Worm (Caenorhabditis elegans) whole organism, L4 larva: ENCODE results near the gene D1005.2.

Experiments
- D1046.2 ChIP-seq: fragments of 200-800 bp; sonication (Bioruptor generic); IDR thresholded peaks from 2 replicates; pipeline ENCODE4 v1.3.6; 2022; ENCODE audit warnings: missing genetic modification characterization, missing compliant biosample characterization
- F10B5.3 ChIP-seq: sonication (generic microtip); optimal IDR thresholded peaks from 2 replicates; lab custom pipeline; 2016; ENCODE audit warnings: mild to moderate bottlenecking, missing genetic modification characterization, missing compliant biosample characterization
- F26F4.8 ChIP-seq: fragments of 200-800 bp; sonication (Bioruptor generic); conservative IDR thresholded peaks from 2 replicates; pipeline ENCODE4 v1.3.6; 2022; ENCODE audit warnings: missing genetic modification characterization, missing compliant biosample characterization
- F37D6.2 ChIP-seq: sonication (generic microtip); optimal IDR thresholded peaks from 2 replicates; lab custom pipeline; 2016; ENCODE audit warnings: mild to moderate bottlenecking, missing genetic modification characterization, missing compliant biosample characterization
- F49E8.2 ChIP-seq: sonication (generic microtip); optimal IDR thresholded peaks from 2 replicates; lab custom pipeline; 2016; ENCODE audit warnings: missing compliant biosample characterization, mild to moderate bottlenecking, missing genetic modification characterization, borderline replicate concordance
- R02D3.7 ChIP-seq: fragments of 150-350 bp; sonication (generic microtip); optimal IDR thresholded peaks from 3 replicates; lab custom pipeline; 2014; ENCODE audit warnings: missing biosample characterization, missing genetic modification characterization
- T20F7.1 ChIP-seq: fragments of 200-800 bp; sonication (Bioruptor generic); optimal IDR thresholded peaks from 2 replicates; lab custom pipeline; 2018; ENCODE audit warnings: mild to moderate bottlenecking, missing genetic modification characterization, missing compliant biosample characterization
- Y48G9A.11 ChIP-seq: fragments of 200-800 bp; sonication (Bioruptor generic); IDR thresholded peaks from 2 replicates; pipeline ENCODE4 v1.3.6; 2022; ENCODE audit warnings: missing genetic modification reagents, missing genetic modification characterization, missing compliant biosample characterization
- Y5F2A.4 ChIP-seq: fragments of 200-800 bp; sonication (Bioruptor generic); optimal IDR thresholded peaks from 2 replicates; lab custom pipeline; 2018; ENCODE audit warnings: mild to moderate bottlenecking, missing genetic modification characterization, missing compliant biosample characterization
- ZK546.5 ChIP-seq, 2 experiments: sonication (generic microtip); optimal IDR thresholded peaks; 2 replicates each; lab custom pipeline; 2017; ENCODE audit warnings: missing biosample characterization in 2 of 2, missing genetic modification characterization in 2 of 2
- ama-1 ChIP-seq: fragments of 150-350 bp; optimal IDR thresholded peaks from 2 replicates; lab custom pipeline; 2014; ENCODE audit warnings: inconsistent platforms, mixed read lengths
- arid-1 ChIP-seq: fragments of 200-800 bp; sonication (Bioruptor generic); conservative IDR thresholded peaks from 2 replicates; pipeline ENCODE4 v1.3.6; 2022; ENCODE audit warnings: missing genetic modification reagents, missing genetic modification characterization, missing compliant biosample characterization
- ceh-28 ChIP-seq: fragments of 150-350 bp; optimal IDR thresholded peaks from 2 replicates; lab custom pipeline; 2014; ENCODE audit warnings: missing biosample characterization, missing genetic modification reagents, missing genetic modification characterization
- ceh-44 ChIP-seq: fragments of 200-800 bp; sonication (Bioruptor generic); IDR thresholded peaks from 2 replicates; pipeline ENCODE4 v1.3.6; 2022; ENCODE audit warnings: missing genetic modification reagents, missing genetic modification characterization, missing compliant biosample characterization
- daf-16 ChIP-seq, 3 experiments: sonication (generic microtip); optimal IDR thresholded peaks; 2 replicates each; lab custom pipeline; 2016 to 2017; ENCODE audit warnings: missing genetic modification characterization in 3 of 3, missing genetic modification reagents in 3 of 3, mild to moderate bottlenecking in 2 of 3, missing compliant biosample characterization in 2 of 3, missing biosample characterization in 1 of 3, moderate library complexity in 1 of 3
- daf-8 ChIP-seq: fragments of 200-800 bp; sonication (Bioruptor generic); IDR thresholded peaks from 2 replicates; pipeline ENCODE4 v1.3.6; 2022; ENCODE audit warnings: missing genetic modification characterization, missing compliant biosample characterization
- dmd-6 ChIP-seq: fragments of 200-800 bp; sonication (Bioruptor generic); IDR thresholded peaks from 2 replicates; pipeline ENCODE4 v1.3.6; 2022; ENCODE audit warnings: missing genetic modification reagents, missing genetic modification characterization, missing compliant biosample characterization
- dmd-8 ChIP-seq: fragments of 200-800 bp; sonication (Bioruptor generic); IDR thresholded peaks from 2 replicates; pipeline ENCODE4 v1.3.6; 2022; ENCODE audit warnings: missing genetic modification characterization, missing compliant biosample characterization
- dpl-1 ChIP-seq: fragments of 150-350 bp; optimal IDR thresholded peaks from 2 replicates; lab custom pipeline; 2014; ENCODE audit warnings: missing biosample characterization, missing genetic modification reagents, missing genetic modification characterization
- fos-1 ChIP-seq: fragments of 150-350 bp; optimal IDR thresholded peaks from 2 replicates; lab custom pipeline; 2014; ENCODE audit warnings: missing biosample characterization, missing genetic modification characterization
- hlh-11 ChIP-seq: fragments of 200-800 bp; sonication (Bioruptor generic); optimal IDR thresholded peaks from 2 replicates; lab custom pipeline; 2018; ENCODE audit warnings: mild to moderate bottlenecking, missing genetic modification characterization, missing compliant biosample characterization
- jun-1 ChIP-seq: fragments of 150-350 bp; optimal IDR thresholded peaks from 2 replicates; lab custom pipeline; 2014; ENCODE audit warnings: missing biosample characterization, missing genetic modification reagents, missing genetic modification characterization
- lin-13 ChIP-seq: fragments of 150-350 bp; optimal IDR thresholded peaks from 2 replicates; lab custom pipeline; 2014; ENCODE audit warnings: missing biosample characterization, missing genetic modification reagents, missing genetic modification characterization
- lin-15B ChIP-seq: fragments of 150-350 bp; sonication (generic microtip); optimal IDR thresholded peaks from 3 replicates; lab custom pipeline; 2014; ENCODE audit warnings: missing biosample characterization, missing genetic modification characterization
- lin-38 ChIP-seq: fragments of 200-800 bp; sonication (Bioruptor generic); IDR thresholded peaks from 2 replicates; pipeline ENCODE4 v1.3.6; 2022; ENCODE audit warnings: missing genetic modification reagents, missing genetic modification characterization, missing compliant biosample characterization
- lin-39 ChIP-seq: fragments of 150-350 bp; optimal IDR thresholded peaks from 2 replicates; lab custom pipeline; 2014; ENCODE audit warnings: missing biosample characterization, missing genetic modification reagents, missing genetic modification characterization
- lir-3 ChIP-seq: sonication (generic microtip); optimal IDR thresholded peaks from 2 replicates; lab custom pipeline; 2016; ENCODE audit warnings: mild to moderate bottlenecking, missing genetic modification characterization, missing compliant biosample characterization
- lsy-2 ChIP-seq, 2 experiments: fragments of 150-350 bp in 1 of 2; sonication (generic microtip) in 1 of 2; optimal IDR thresholded peaks; 2 replicates each; lab custom pipeline; 2014 to 2017; ENCODE audit warnings: missing biosample characterization in 2 of 2, missing genetic modification characterization in 2 of 2
- madf-9 ChIP-seq: fragments of 200-800 bp; sonication (Bioruptor generic); conservative IDR thresholded peaks from 2 replicates; pipeline ENCODE4 v1.3.6; 2022; ENCODE audit warnings: missing genetic modification reagents, missing genetic modification characterization, missing compliant biosample characterization
- mdl-1 ChIP-seq, 2 experiments: fragments of 150-350 bp in 1 of 2; sonication (generic microtip) in 1 of 2; optimal IDR thresholded peaks; 2 replicates each; lab custom pipeline; 2014 to 2017; ENCODE audit warnings: missing biosample characterization in 2 of 2, missing genetic modification characterization in 2 of 2
- mdt-29 ChIP-seq: fragments of 200-800 bp; sonication (Bioruptor generic); IDR thresholded peaks from 2 replicates; pipeline ENCODE4 v1.3.6; 2022; ENCODE audit warnings: missing genetic modification reagents, missing genetic modification characterization, missing compliant biosample characterization
- nhr-237 ChIP-seq: sonication (generic microtip); optimal IDR thresholded peaks from 2 replicates; lab custom pipeline; 2017; ENCODE audit warnings: missing biosample characterization, missing genetic modification characterization
- nhr-25 ChIP-seq: sonication (generic microtip); optimal IDR thresholded peaks from 2 replicates; lab custom pipeline; 2017; ENCODE audit warnings: missing genetic modification characterization, mild to moderate bottlenecking, missing compliant biosample characterization, antibody characterized with exemption, moderate library complexity, borderline replicate concordance; ENCODE audit not compliant: insufficient read depth
- nhr-41 ChIP-seq: fragments of 200-800 bp; sonication (Bioruptor generic); IDR thresholded peaks from 2 replicates; pipeline ENCODE4 v1.3.6; 2022; ENCODE audit warnings: missing genetic modification reagents, missing genetic modification characterization, missing compliant biosample characterization
- nhr-48 ChIP-seq: sonication (generic microtip); optimal IDR thresholded peaks from 2 replicates; lab custom pipeline; 2016; ENCODE audit warnings: mild to moderate bottlenecking, missing genetic modification characterization, missing compliant biosample characterization
- nhr-76 ChIP-seq: fragments of 150-350 bp; optimal IDR thresholded peaks from 2 replicates; lab custom pipeline; 2014; ENCODE audit warnings: missing biosample characterization, missing genetic modification characterization
- pha-4 ChIP-seq, 2 experiments: fragments of 150-350 bp in 1 of 2; fragments of 200-800 bp in 1 of 2; sonication (Bioruptor generic) in 1 of 2; IDR thresholded peaks in 1 of 2; optimal IDR thresholded peaks in 1 of 2; 2 replicates each; pipeline versions ENCODE4 v1.3.6 to Lab custom; 2014 to 2022; ENCODE audit warnings: missing genetic modification characterization in 2 of 2, missing genetic modification reagents in 2 of 2, missing biosample characterization in 1 of 2, missing compliant biosample characterization in 1 of 2
- php-3 ChIP-seq: fragments of 200-800 bp; sonication (Bioruptor generic); IDR thresholded peaks from 2 replicates; pipeline ENCODE4 v1.3.6; 2022; ENCODE audit warnings: missing genetic modification reagents, missing genetic modification characterization, missing compliant biosample characterization
- rbr-2 ChIP-seq: sonication (generic microtip); optimal IDR thresholded peaks from 2 replicates; lab custom pipeline; 2016; ENCODE audit warnings: missing genotype, missing genetic modification characterization, missing compliant biosample characterization
- snpc-1.2 ChIP-seq: fragments of 200-800 bp; sonication (Bioruptor generic); IDR thresholded peaks from 2 replicates; pipeline ENCODE4 v1.3.6; 2022; ENCODE audit warnings: missing genetic modification reagents, missing genetic modification characterization, missing compliant biosample characterization
- snpc-4 ChIP-seq: fragments of 150-350 bp; optimal IDR thresholded peaks from 2 replicates; lab custom pipeline; 2014; ENCODE audit warnings: missing biosample characterization, missing genetic modification characterization
- spr-3 ChIP-seq: fragments of 200-800 bp; sonication (Bioruptor generic); optimal IDR thresholded peaks from 2 replicates; lab custom pipeline; 2018; ENCODE audit warnings: mild to moderate bottlenecking, missing genetic modification characterization, missing compliant biosample characterization
- tag-97 ChIP-seq: fragments of 200-800 bp; sonication (Bioruptor generic); IDR thresholded peaks from 2 replicates; pipeline ENCODE4 v1.3.6; 2022; ENCODE audit warnings: missing genetic modification characterization, missing compliant biosample characterization
- tra-1 ChIP-seq: fragments of 200-800 bp; sonication (Bioruptor generic); IDR thresholded peaks from 2 replicates; pipeline ENCODE4 v1.3.6; 2022; ENCODE audit warnings: missing genetic modification reagents, missing genetic modification characterization, missing compliant biosample characterization
- unc-130 ChIP-seq: sonication (generic microtip); optimal IDR thresholded peaks from 2 replicates; lab custom pipeline; 2016; ENCODE audit warnings: missing genetic modification reagents, missing genetic modification characterization, missing compliant biosample characterization
- unc-62 ChIP-seq, 3 experiments: fragments of 150-350 bp in 1 of 3; sonication (generic microtip); optimal IDR thresholded peaks in 2 of 3; peaks in 1 of 3; 1 replicate in 1 of 3; 2 replicates in 2 of 3; lab custom pipeline; 2014 to 2017; ENCODE audit warnings: missing biosample characterization in 3 of 3, missing genetic modification characterization in 3 of 3, missing genetic modification reagents in 3 of 3, missing genotype in 1 of 3
- vab-7 ChIP-seq: fragments of 200-800 bp; sonication (Bioruptor generic); IDR thresholded peaks from 2 replicates; pipeline ENCODE4 v1.3.6; 2022; ENCODE audit warnings: missing genetic modification reagents, missing genetic modification characterization, missing compliant biosample characterization
- zag-1 ChIP-seq: fragments of 150-350 bp; optimal IDR thresholded peaks from 2 replicates; lab custom pipeline; 2014; ENCODE audit warnings: missing biosample characterization, missing genetic modification characterization
- zip-11 ChIP-seq: fragments of 200-800 bp; sonication (Bioruptor generic); IDR thresholded peaks from 2 replicates; pipeline ENCODE4 v1.3.6; 2022; ENCODE audit warnings: missing genetic modification characterization, missing compliant biosample characterization

Gene D1005.2

ce11 chrX:1504529-1505080, 45.8 kb downstream of the D1005.2 start (continued):
- TF ChIP-seq pha-4 (GFP tag; IDR thresholded peaks at IDR 0.05; lab: Robert Waterston, UW) (peak; percentile 59; the same call in 1 of the 2 replicates), pha-4 (tag; optimal IDR thresholded peaks at IDR 0.05; lab: Kevin White, UChicago) (no peak), lsy-2 (tag; optimal IDR thresholded peaks at IDR 0.05; lab: Kevin White, UChicago) (peak; percentile 67 to 69), lin-13 (GFP tag; lab: Kevin White, UChicago) (no peak), madf-9 (GFP tag; lab: Robert Waterston, UW) (0 out of 2 replicates have a peak, but pooled peaks have one; percentile 12), vab-7 (GFP tag; lab: Robert Waterston, UW) (no peak), F10B5.3 (tag; lab: Kevin White, UChicago) (no peak), php-3 (GFP tag; lab: Robert Waterston, UW) (peak; percentile 75), dmd-6 (peak; percentile 89), rbr-2 (no peak), ceh-28 (tag; lab: Kevin White, UChicago) (no peak), unc-62 (GFP tag; optimal IDR thresholded peaks at IDR 0.05 in 1 of 2; lab: Kevin White, UChicago) (peak in 1 of 2 experiments; percentile 100), unc-62 (tag; optimal IDR thresholded peaks at IDR 0.05; lab: Kevin White, UChicago) (no peak), snpc-4 (tag; lab: Kevin White, UChicago) (no peak), unc-130 (GFP tag; lab: Kevin White, UChicago) (no peak), nhr-76 (tag; lab: Kevin White, UChicago) (no peak), zip-11 (GFP tag; lab: Robert Waterston, UW) (no peak), daf-16 (GFP tag; optimal IDR thresholded peaks at IDR 0.05; lab: Kevin White, UChicago) (peak; percentile 41 to 98), daf-16 (tag; optimal IDR thresholded peaks at IDR 0.05; lab: Kevin White, UChicago) (peak; percentile 100), Y5F2A.4 (no peak), zag-1 (no peak), lir-3 (tag; lab: Kevin White, UChicago) (no peak), nhr-237 (tag; lab: Kevin White, UChicago) (no peak), F37D6.2 (no peak), lin-15B (tag; lab: Kevin White, UChicago) (no peak), spr-3 (GFP tag; lab: Kevin White, UChicago) (peak; percentile 19), ama-1 (lab: Kevin White, UChicago) (peak; percentile 99), mdl-1 (tag; optimal IDR thresholded peaks at IDR 0.05; lab: Kevin White, UChicago) (peak; percentile 82 to 84), arid-1 (GFP tag; lab: Robert Waterston, UW) (no peak), fos-1 (tag; lab: Kevin White, UChicago) (peak; percentile 53), T20F7.1 (no peak), lin-39 (tag; lab: Kevin White, UChicago) (no peak), dpl-1 (peak; percentile 18), tag-97 (no peak), ZK546.5 (tag; optimal IDR thresholded peaks at IDR 0.05; lab: Kevin White, UChicago) (no peak), F26F4.8 (GFP tag; lab: Robert Waterston, UW) (no peak), nhr-25 (tag; lab: Kevin White, UChicago) (peak; percentile 45), lin-38 (GFP tag; lab: Robert Waterston, UW) (no peak), Y48G9A.11 (GFP tag; lab: Robert Waterston, UW) (no peak), hlh-11 (tag; lab: Kevin White, UChicago) (peak; percentile 98), ceh-44 (GFP tag; lab: Robert Waterston, UW) (no peak), mdt-29 (peak; percentile 98), nhr-48 (tag; lab: Kevin White, UChicago) (peak; percentile 76), F49E8.2 (tag; lab: Kevin White, UChicago) (no peak), snpc-1.2 (GFP tag; lab: Robert Waterston, UW) (no peak), D1046.2 (GFP tag; lab: Robert Waterston, UW) (no peak), nhr-41 (GFP tag; lab: Robert Waterston, UW) (no peak), R02D3.7 (tag; lab: Kevin White, UChicago) (no peak), dmd-8 (GFP tag; lab: Robert Waterston, UW) (no peak), tra-1 (GFP tag; lab: Robert Waterston, UW) (peak; percentile 81), daf-8 (GFP tag; lab: Robert Waterston, UW) (no peak), jun-1 (tag; lab: Kevin White, UChicago) (peak; percentile 74)
